Fruit fly (Drosophila melanogaster): ENCODE measurements around the gene Spp.

Gene Spp

DNA sequence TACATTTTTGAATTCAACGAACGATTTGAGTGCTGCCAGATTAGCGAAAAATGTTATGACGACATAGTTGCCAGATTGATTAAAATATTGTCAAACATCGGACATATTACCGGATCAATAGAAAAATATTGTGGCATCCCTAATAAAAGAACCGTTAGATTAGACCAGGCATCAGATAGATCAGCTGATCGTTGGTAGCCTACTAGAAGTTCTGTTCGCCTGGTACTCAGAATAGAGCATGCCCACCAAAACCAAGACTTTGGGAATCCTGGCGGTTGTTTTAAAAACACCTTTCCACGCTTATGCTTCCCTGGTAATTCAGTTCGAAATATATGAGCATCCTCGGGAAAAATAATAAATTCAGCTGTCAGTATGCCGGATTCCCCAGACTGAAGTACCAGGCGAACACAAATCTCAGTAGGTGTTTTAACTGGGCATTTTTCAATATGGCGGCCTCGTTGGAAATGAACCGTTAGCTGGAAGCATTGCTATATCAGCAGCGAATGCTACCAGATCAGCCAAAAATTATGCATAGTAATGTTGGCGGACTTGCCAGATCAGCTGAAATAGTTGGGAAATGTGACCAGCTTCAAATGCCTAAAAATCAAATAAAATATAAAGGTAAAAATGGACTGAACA lies 3.8 kb downstream of the Spp start (continued):
- peak; percentile 70 for TF ChIP-seq stwl (tag; optimal IDR thresholded peaks at IDR 0.05)
- TF ChIP-seq CG32532 (GFP tag; IDR thresholded peaks at IDR 0.05): no peak
- TF ChIP-seq CG3995 (GFP tag; optimal IDR thresholded peaks at IDR 0.05): no peak
- peak; percentile 70 for TF ChIP-seq D (optimal IDR thresholded peaks at IDR 0.05)
- TF ChIP-seq D (GFP tag; optimal IDR thresholded peaks at IDR 0.05): no peak
- TF ChIP-seq dan (GFP tag; IDR thresholded peaks at IDR 0.05): no peak
- no peak for TF ChIP-seq CG3281 (GFP tag; optimal IDR thresholded peaks at IDR 0.05)
- TF ChIP-seq CoRest (tag; optimal IDR thresholded peaks at IDR 0.05): peak; percentile 79
- peak in 1 of 2 experiments; percentile 11 for TF ChIP-seq chif (GFP tag; optimal IDR thresholded peaks at IDR 0.05)
- peak; percentile 94 for TF ChIP-seq CG12769 (tag; optimal IDR thresholded peaks at IDR 0.05)
- TF ChIP-seq en (GFP tag; optimal IDR thresholded peaks at IDR 0.05): no peak
- no peak for TF ChIP-seq ttk (GFP tag; IDR thresholded peaks at IDR 0.05)
- no peak for TF ChIP-seq CG12104 (GFP tag; optimal IDR thresholded peaks at IDR 0.05)
- TF ChIP-seq yki (optimal IDR thresholded peaks at IDR 0.05): no peak
- no peak for TF ChIP-seq CG14965 (GFP tag; optimal IDR thresholded peaks at IDR 0.05; ENCODE audit: borderline replicate concordance)
- TF ChIP-seq CG3726 (GFP tag; IDR thresholded peaks at IDR 0.05): no peak
- peak; percentile 8 for TF ChIP-seq caup (GFP tag; optimal IDR thresholded peaks at IDR 0.05; ENCODE audit: severe bottlenecking)
- TF ChIP-seq Awh (GFP tag; IDR thresholded peaks at IDR 0.05): no peak
- TF ChIP-seq Xrp1 (GFP tag; IDR thresholded peaks at IDR 0.05): no peak
- peak; percentile 45 for TF ChIP-seq run (tag; optimal IDR thresholded peaks at IDR 0.05)
- peak; percentile 23 for TF ChIP-seq tap (tag; optimal IDR thresholded peaks at IDR 0.05)
- TF ChIP-seq CG8478 (optimal IDR thresholded peaks at IDR 0.05): no peak
- no peak for TF ChIP-seq CG6654 (GFP tag; optimal IDR thresholded peaks at IDR 0.05)
- TF ChIP-seq CG6765 (GFP tag; optimal IDR thresholded peaks at IDR 0.05): peak; percentile 23
- TF ChIP-seq dmrt99B (tag; optimal IDR thresholded peaks at IDR 0.05): no peak
- peak; percentile 13 for TF ChIP-seq CG15696 (tag; optimal IDR thresholded peaks at IDR 0.05)
- TF ChIP-seq NC2α (GFP tag; optimal IDR thresholded peaks at IDR 0.05): no peak
- no peak for TF ChIP-seq CG13296 (GFP tag; optimal IDR thresholded peaks at IDR 0.05)
- TF ChIP-seq H2.0 (GFP tag; IDR thresholded peaks at IDR 0.05): no peak
- TF ChIP-seq ro (GFP tag; IDR thresholded peaks at IDR 0.05): no peak
- no peak for TF ChIP-seq CG1602 (GFP tag; optimal IDR thresholded peaks at IDR 0.05)
- TF ChIP-seq CG18476 (GFP tag; optimal IDR thresholded peaks at IDR 0.05): no peak
- TF ChIP-seq Bteb2 (GFP tag; optimal IDR thresholded peaks at IDR 0.05): no peak
- no peak for TF ChIP-seq h (optimal IDR thresholded peaks at IDR 0.05)
- peak; percentile 54; the same call in 1 of the 2 replicates for TF ChIP-seq sna (GFP tag; IDR thresholded peaks at IDR 0.05; ENCODE audit: partially characterized antibody)
- TF ChIP-seq CG15479 (GFP tag; optimal IDR thresholded peaks at IDR 0.05): no peak
- no peak for TF ChIP-seq CG17568 (GFP tag; optimal IDR thresholded peaks at IDR 0.05)
- TF ChIP-seq nerfin-1 (tag; optimal IDR thresholded peaks at IDR 0.05): peak; percentile 58
- TF ChIP-seq zen (tag; optimal IDR thresholded peaks at IDR 0.05): no peak
- TF ChIP-seq pzg (GFP tag; optimal IDR thresholded peaks at IDR 0.05): peak; percentile 55
- no peak for TF ChIP-seq fd64A (GFP tag; optimal IDR thresholded peaks at IDR 0.05)
- TF ChIP-seq TFAM (GFP tag; optimal IDR thresholded peaks at IDR 0.05): no peak
- TF ChIP-seq PHDP (tag; optimal IDR thresholded peaks at IDR 0.05): peak; percentile 35
- TF ChIP-seq Adf1 (GFP tag; IDR thresholded peaks at IDR 0.05): no peak
- peak; percentile 51; the same call in 2 of the 3 replicates for TF ChIP-seq vnd (GFP tag; IDR thresholded peaks at IDR 0.05; ENCODE audit: partially characterized antibody)
- TF ChIP-seq CG10565 (GFP tag; optimal IDR thresholded peaks at IDR 0.05): no peak
- TF ChIP-seq Six4 (GFP tag; optimal IDR thresholded peaks at IDR 0.05): no peak
- no peak for TF ChIP-seq CG2889 (GFP tag; IDR thresholded peaks at IDR 0.05)
- TF ChIP-seq pho (GFP tag; optimal IDR thresholded peaks at IDR 0.05): peak; percentile 54
- TF ChIP-seq CG10654 (GFP tag; optimal IDR thresholded peaks at IDR 0.05): no peak
- peak; percentile 52 for TF ChIP-seq CG8924 (tag; optimal IDR thresholded peaks at IDR 0.05)
- no peak for TF ChIP-seq p53 (GFP tag; optimal IDR thresholded peaks at IDR 0.05)

All from whole organism, embryonic.